Fruit fly (Drosophila melanogaster): Measurements from ENCODE around the gene ppk5.

DNA sequence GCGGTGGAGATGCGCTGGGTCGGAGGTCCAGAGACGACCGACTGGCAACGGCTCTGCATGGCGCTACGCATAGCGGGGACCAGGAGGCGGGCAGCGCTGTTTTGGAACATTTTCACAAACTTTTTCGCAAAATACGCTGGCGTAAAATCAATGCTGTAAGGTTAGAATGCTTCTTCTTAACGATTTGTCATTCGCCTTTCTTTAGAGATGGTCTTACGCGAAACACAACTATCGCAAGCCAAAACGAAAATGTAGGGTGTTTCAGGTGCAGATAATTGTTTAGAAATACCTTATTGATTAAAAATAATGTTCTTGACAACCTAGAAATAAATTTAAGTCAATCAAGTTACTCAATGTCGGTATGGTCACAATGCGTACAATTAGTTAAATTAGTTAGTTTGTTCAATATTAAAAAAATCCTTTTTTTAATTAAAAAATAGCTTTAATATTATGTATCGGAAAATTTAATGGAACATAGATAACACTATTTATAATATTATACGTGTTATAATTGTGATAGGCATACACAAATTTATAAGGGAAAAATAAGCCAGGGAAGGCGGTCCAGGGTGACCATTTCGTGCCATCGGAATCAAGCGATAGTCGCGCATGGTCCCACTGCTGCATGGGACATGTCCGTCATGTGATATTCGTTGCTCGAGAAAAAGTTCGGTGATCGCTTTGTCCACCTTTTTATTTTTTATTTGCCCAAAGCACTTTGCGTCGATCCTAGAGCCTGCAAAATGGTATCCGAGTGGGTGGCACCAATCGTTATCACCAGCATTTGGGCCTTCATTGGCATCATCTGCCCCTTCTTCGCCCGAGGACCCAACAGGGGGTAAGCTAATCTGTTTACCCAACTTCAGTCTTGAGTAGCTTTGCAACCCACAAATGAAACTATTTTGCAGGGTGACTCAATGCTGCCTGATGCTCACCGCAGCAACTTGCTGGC, 5.1 kb downstream of the ppk5 start, which contains the start of the genes COX8 and VhaM9.7-b:
- TF ChIP-seq psq (optimal IDR thresholded peaks at IDR 0.05): no peak
- no peak for TF ChIP-seq usp (GFP tag; optimal IDR thresholded peaks at IDR 0.05)
- TF ChIP-seq pan (optimal IDR thresholded peaks at IDR 0.05): no peak
- no peak for TF ChIP-seq CG8478 (optimal IDR thresholded peaks at IDR 0.05)

Data from whole organism.